Fruit fly (Drosophila melanogaster) whole organism, prepupa: Measurements from ENCODE around the gene Atac3.
A peak's percentile ranks its signal among the peaks of the same experiment; 100 is the strongest.

Experiments used
- Blimp-1 ChIP-seq: fragments of 200-800 bp; sonication (Bioruptor generic); optimal IDR thresholded peaks from 3 replicates; lab custom pipeline; 2017; ENCODE audit warnings: missing biosample characterization, missing genetic modification characterization, mild to moderate bottlenecking, moderate library complexity, missing genetic modification reagents
- CG10669 ChIP-seq: fragments of 200-800 bp; sonication (Bioruptor generic); optimal IDR thresholded peaks from 3 replicates; lab custom pipeline; 2018; ENCODE audit warnings: missing biosample characterization, mild to moderate bottlenecking, missing genetic modification characterization, moderate library complexity
- CG11294 ChIP-seq: fragments of 200-800 bp; sonication (Bioruptor generic); IDR thresholded peaks from 2 replicates; pipeline ENCODE4 v1.3.6; 2022; ENCODE audit warnings: missing biosample characterization, missing genetic modification characterization
- CG11762 ChIP-seq: fragments of 200-800 bp; sonication (Bioruptor generic); optimal IDR thresholded peaks from 3 replicates; lab custom pipeline; 2016; ENCODE audit warnings: missing biosample characterization, missing genetic modification characterization; ENCODE audit not compliant: insufficient read depth
- CG11902 ChIP-seq: fragments of 200-800 bp; sonication (Bioruptor generic); optimal IDR thresholded peaks from 3 replicates; lab custom pipeline; 2016; ENCODE audit warnings: missing biosample characterization, missing genetic modification characterization
- CG15336 ChIP-seq: fragments of 200-800 bp; sonication (Bioruptor generic); IDR thresholded peaks from 2 replicates; pipeline ENCODE4 v1.3.6; 2022; ENCODE audit warnings: missing biosample characterization, missing genetic modification characterization
- CG3032 ChIP-seq: fragments of 200-800 bp; optimal IDR thresholded peaks from 2 replicates; lab custom pipeline; 2019; ENCODE audit warnings: missing biosample characterization, mild to moderate bottlenecking, missing genetic modification characterization, moderate library complexity
- CG31627 ChIP-seq: fragments of 200-800 bp; sonication (Bioruptor generic); optimal IDR thresholded peaks from 3 replicates; lab custom pipeline; 2016; ENCODE audit warnings: missing biosample characterization, missing genetic modification characterization
- CG6163 ChIP-seq: fragments of 200-800 bp; sonication (Bioruptor generic); IDR thresholded peaks from 3 replicates; pipeline ENCODE4 v1.3.6; 2022; ENCODE audit warnings: missing biosample characterization, missing genetic modification characterization
- CG6808 ChIP-seq: fragments of 200-800 bp; sonication (Bioruptor generic); optimal IDR thresholded peaks from 3 replicates; lab custom pipeline; 2017; ENCODE audit warnings: missing biosample characterization, missing genetic modification characterization, mild to moderate bottlenecking, moderate library complexity, missing genetic modification reagents
- CG6854 ChIP-seq: fragments of 200-800 bp; sonication (Bioruptor generic); optimal IDR thresholded peaks from 2 replicates; lab custom pipeline; 2017; ENCODE audit warnings: missing biosample characterization, mild to moderate bottlenecking, missing genetic modification characterization
- CG7368 ChIP-seq: fragments of 200-800 bp; sonication (Bioruptor generic); optimal IDR thresholded peaks from 3 replicates; lab custom pipeline; 2016; ENCODE audit warnings: missing biosample characterization, missing genetic modification characterization
- CG8119 ChIP-seq: fragments of 200-800 bp; sonication (Bioruptor generic); IDR thresholded peaks from 3 replicates; pipeline ENCODE4 v1.3.6; 2022; ENCODE audit warnings: missing biosample characterization, missing genetic modification characterization
- CG9139 ChIP-seq: fragments of 200-800 bp; sonication (Bioruptor generic); optimal IDR thresholded peaks from 3 replicates; lab custom pipeline; 2017; ENCODE audit warnings: missing biosample characterization, mild to moderate bottlenecking, missing genetic modification characterization
- Eip75B ChIP-seq: fragments of 200-800 bp; sonication (Bioruptor generic); optimal IDR thresholded peaks from 3 replicates; lab custom pipeline; 2016; ENCODE audit warnings: missing biosample characterization, missing genetic modification characterization
- Eip78C ChIP-seq: fragments of 200-800 bp; sonication (Bioruptor generic); peaks from one replicate; lab custom pipeline; 2016; ENCODE audit warnings: missing biosample characterization, missing genetic modification characterization
- Eip93F ChIP-seq: fragments of 200-800 bp; sonication (Bioruptor generic); optimal IDR thresholded peaks from 2 replicates; lab custom pipeline; 2016; ENCODE audit warnings: missing biosample characterization, mild to moderate bottlenecking, missing genetic modification characterization
- Ets21C ChIP-seq: fragments of 200-800 bp; sonication (Bioruptor generic); optimal IDR thresholded peaks from 3 replicates; lab custom pipeline; 2016; ENCODE audit warnings: missing biosample characterization, missing genetic modification characterization
- Gug ChIP-seq: fragments of 200-800 bp; sonication (Bioruptor generic); IDR thresholded peaks from 2 replicates; pipeline ENCODE4 v1.3.6; 2022; ENCODE audit warnings: missing biosample characterization, missing genetic modification characterization
- Hr39 ChIP-seq: fragments of 200-800 bp; sonication (Bioruptor generic); optimal IDR thresholded peaks from 2 replicates; lab custom pipeline; 2016; ENCODE audit warnings: missing biosample characterization, missing genetic modification characterization
- Hr4 ChIP-seq: fragments of 200-800 bp; sonication (Bioruptor generic); optimal IDR thresholded peaks from 3 replicates; lab custom pipeline; 2016; ENCODE audit warnings: missing biosample characterization, missing genetic modification characterization
- Met ChIP-seq: fragments of 200-800 bp; sonication (Bioruptor generic); optimal IDR thresholded peaks from 3 replicates; lab custom pipeline; 2016; ENCODE audit warnings: missing biosample characterization, missing genetic modification characterization
- Sox102F ChIP-seq: fragments of 200-800 bp; sonication (Bioruptor generic); optimal IDR thresholded peaks from 2 replicates; lab custom pipeline; 2016; ENCODE audit warnings: missing biosample characterization, mild to moderate bottlenecking, missing genetic modification characterization
- Sox15 ChIP-seq: fragments of 200-800 bp; sonication (Bioruptor generic); optimal IDR thresholded peaks from 3 replicates; lab custom pipeline; 2016; ENCODE audit warnings: missing biosample characterization, missing genetic modification characterization
- achi ChIP-seq: fragments of 200-800 bp; sonication (Bioruptor generic); optimal IDR thresholded peaks from 3 replicates; lab custom pipeline; 2016; ENCODE audit warnings: missing biosample characterization, missing genetic modification characterization
- acj6 ChIP-seq: fragments of 200-800 bp; sonication (Bioruptor generic); optimal IDR thresholded peaks from 3 replicates; lab custom pipeline; 2016; ENCODE audit warnings: missing biosample characterization, missing genetic modification characterization
- cyc ChIP-seq: fragments of 200-800 bp; sonication (Bioruptor generic); optimal IDR thresholded peaks from 3 replicates; lab custom pipeline; 2016; ENCODE audit warnings: missing biosample characterization, missing genetic modification characterization
- dac ChIP-seq: fragments of 200-800 bp; sonication (Bioruptor generic); optimal IDR thresholded peaks from 2 replicates; lab custom pipeline; 2017; ENCODE audit warnings: missing biosample characterization, mild to moderate bottlenecking, missing genetic modification characterization
- dsx ChIP-seq: fragments of 200-800 bp; optimal IDR thresholded peaks from 3 replicates; lab custom pipeline; 2019; ENCODE audit warnings: missing biosample characterization, mild to moderate bottlenecking, missing genetic modification characterization, moderate library complexity; ENCODE audit not compliant: poor library complexity, severe bottlenecking
- eg ChIP-seq: fragments of 200-800 bp; sonication (Bioruptor generic); IDR thresholded peaks from 3 replicates; pipeline ENCODE4 v1.3.6; 2022; ENCODE audit warnings: missing biosample characterization, missing genetic modification characterization
- esn ChIP-seq: fragments of 200-800 bp; sonication (Bioruptor generic); optimal IDR thresholded peaks from 2 replicates; lab custom pipeline; 2016; ENCODE audit warnings: missing biosample characterization, mild to moderate bottlenecking, missing genetic modification characterization, moderate library complexity
- fd59A ChIP-seq: fragments of 200-800 bp; sonication (Bioruptor generic); optimal IDR thresholded peaks from 2 replicates; lab custom pipeline; 2017; ENCODE audit warnings: missing biosample characterization, mild to moderate bottlenecking, missing genetic modification characterization, missing genetic modification reagents
- lz ChIP-seq: fragments of 200-800 bp; sonication (Bioruptor generic); optimal IDR thresholded peaks from 3 replicates; lab custom pipeline; 2016; ENCODE audit warnings: missing biosample characterization, missing genetic modification characterization
- net ChIP-seq: fragments of 200-800 bp; sonication (Bioruptor generic); optimal IDR thresholded peaks from 3 replicates; lab custom pipeline; 2016; ENCODE audit warnings: missing biosample characterization, missing genetic modification characterization
- salr ChIP-seq, 2 experiments: fragments of 200-800 bp; sonication (Bioruptor generic); optimal IDR thresholded peaks; 3 replicates each; lab custom pipeline; 2016 to 2018; ENCODE audit warnings: missing biosample characterization in 2 of 2, missing genetic modification characterization in 2 of 2, mild to moderate bottlenecking in 1 of 2
- spab ChIP-seq: fragments of 200-800 bp; sonication (Bioruptor generic); optimal IDR thresholded peaks from 2 replicates; lab custom pipeline; 2017; ENCODE audit warnings: missing biosample characterization, mild to moderate bottlenecking, missing genetic modification characterization, missing genetic modification reagents
- svp ChIP-seq: fragments of 200-800 bp; sonication (Bioruptor generic); peaks from one replicate; lab custom pipeline; 2016; ENCODE audit warnings: missing biosample characterization, missing genetic modification characterization
- topi ChIP-seq: fragments of 200-800 bp; sonication (Bioruptor generic); optimal IDR thresholded peaks from 3 replicates; lab custom pipeline; 2016; ENCODE audit warnings: missing biosample characterization, missing genetic modification characterization
- vri ChIP-seq: fragments of 200-800 bp; sonication (Bioruptor generic); optimal IDR thresholded peaks from 3 replicates; lab custom pipeline; 2016; ENCODE audit warnings: missing biosample characterization, mild to moderate bottlenecking, missing genetic modification characterization

Atac3 gene

dm6 chr3L:361201-361600 lies 33.4 kb upstream of the Atac3 start, which contains the start of the genes Cdc5 and CG1233:
TSS of gene Cdc5 (minus strand) at chr3L:361383.
TSS of gene CG1233 (plus strand) at chr3L:361472.
- peak; percentile 41 for TF ChIP-seq lz (GFP tag; lab: Kevin White, UChicago)
- no peak for TF ChIP-seq topi (GFP tag; lab: Kevin White, UChicago)
- peak; percentile 33; the same call in 1 of the 2 replicates for TF ChIP-seq CG15336 (GFP tag; lab: Robert Waterston, UW)
- peak; percentile 26 for TF ChIP-seq CG31627 (GFP tag; lab: Kevin White, UChicago)

DNA sequence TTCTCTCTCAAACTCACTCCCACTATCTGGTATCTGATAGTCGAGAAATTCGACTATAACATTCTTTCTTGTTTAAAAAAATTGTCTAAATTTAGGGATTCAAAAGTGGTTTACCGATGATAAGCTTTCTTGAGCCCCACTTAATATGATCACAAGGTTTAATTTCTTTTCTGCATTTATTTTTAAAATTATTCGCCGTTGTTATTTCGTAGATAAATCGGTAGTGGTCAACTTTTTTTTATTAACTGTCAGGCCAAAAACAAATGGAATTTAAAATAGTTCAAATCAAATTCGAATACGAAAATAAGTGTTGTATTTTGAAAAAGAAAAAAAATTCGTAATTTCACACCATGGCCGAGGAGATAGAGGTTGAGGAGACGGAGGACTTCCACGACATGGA lies 29.9 kb upstream of the Atac3 start, which contains the start of gene Roc1b:
TSS of gene Roc1b (plus strand) at position 301 of the 400 bp plus-strand sequence.
- TF ChIP-seq CG6808 (GFP tag; lab: Kevin White, UChicago) (no peak), Blimp-1 (GFP tag; lab: Kevin White, UChicago) (no peak), Eip93F (GFP tag; lab: Kevin White, UChicago) (no peak), Hr39 (GFP tag; lab: Kevin White, UChicago) (no peak), CG6854 (GFP tag; lab: Kevin White, UChicago) (no peak), topi (GFP tag; lab: Kevin White, UChicago) (no peak), Eip78C (GFP tag; lab: Kevin White, UChicago) (no peak), CG10669 (GFP tag; lab: Kevin White, UChicago) (no peak), Hr4 (GFP tag; lab: Kevin White, UChicago) (no peak), Met (no peak), CG3032 (tag; lab: Kevin White, UChicago) (no peak), esn (GFP tag; lab: Kevin White, UChicago) (no peak), acj6 (GFP tag; lab: Kevin White, UChicago) (no peak), Eip75B (GFP tag; lab: Kevin White, UChicago) (no peak), spab (GFP tag; lab: Kevin White, UChicago) (no peak)

dm6 chr3L:356016-356472 lies 28.3 kb upstream of the Atac3 start, which contains the start of gene CG1231:
TSS of gene CG1231 (plus strand) at chr3L:356422.
- TF ChIP-seq Hr39 (GFP tag; lab: Kevin White, UChicago) (no peak), fd59A (GFP tag; lab: Kevin White, UChicago) (no peak), CG8119 (GFP tag; lab: Robert Waterston, UW) (no peak), esn (GFP tag; lab: Kevin White, UChicago) (no peak), CG6854 (GFP tag; lab: Kevin White, UChicago) (no peak), cyc (GFP tag; lab: Kevin White, UChicago) (no peak), Sox102F (no peak), Sox15 (no peak), CG11762 (GFP tag; lab: Kevin White, UChicago) (no peak)

DNA sequence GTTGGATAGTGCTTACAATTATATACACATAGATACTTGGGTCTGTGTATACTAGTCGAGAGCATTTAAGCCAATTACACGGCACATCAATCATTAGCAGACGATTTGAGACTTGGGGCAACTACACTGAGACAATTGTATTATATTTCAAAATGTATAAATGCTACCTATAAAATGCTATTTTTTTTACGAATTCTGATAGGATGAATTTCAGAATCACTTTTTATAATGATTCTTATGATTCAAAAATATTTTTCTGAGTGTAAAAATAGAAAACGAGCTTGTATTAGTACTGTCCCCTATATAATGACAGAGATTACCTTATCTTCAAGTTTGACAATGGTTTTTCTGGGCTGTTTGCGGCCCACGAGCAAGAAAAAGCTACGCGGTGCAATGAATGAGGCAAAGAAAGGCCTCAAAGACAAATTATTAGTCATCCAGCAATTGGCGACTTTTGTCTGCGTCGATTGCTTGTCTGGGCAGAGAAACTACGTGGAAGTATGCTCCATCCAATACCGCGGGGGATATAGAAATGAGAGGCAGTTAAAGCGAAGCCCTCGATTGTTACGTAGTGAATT lies 22.9 kb upstream of the Atac3 start:
- TF ChIP-seq vri (GFP tag; lab: Kevin White, UChicago) (no peak), Eip78C (GFP tag; lab: Kevin White, UChicago) (peak; percentile 90), CG6854 (GFP tag; lab: Kevin White, UChicago) (no peak), net (GFP tag; lab: Kevin White, UChicago) (no peak), CG8119 (GFP tag; lab: Robert Waterston, UW) (peak; percentile 76), dsx (GFP tag; lab: Kevin White, UChicago) (peak; percentile 35), esn (GFP tag; lab: Kevin White, UChicago) (peak; percentile 63), eg (GFP tag; lab: Robert Waterston, UW) (peak; percentile 85), CG10669 (GFP tag; lab: Kevin White, UChicago) (no peak), CG11902 (GFP tag; lab: Kevin White, UChicago) (peak; percentile 25), dac (GFP tag; lab: Kevin White, UChicago) (no peak), Ets21C (GFP tag; lab: Kevin White, UChicago) (no peak), CG6163 (GFP tag; lab: Robert Waterston, UW) (peak; percentile 66), topi (GFP tag; lab: Kevin White, UChicago) (no peak), CG15336 (GFP tag; lab: Robert Waterston, UW) (peak; percentile 73), salr (GFP tag; optimal IDR thresholded peaks at IDR 0.05; lab: Kevin White, UChicago) (no peak), Sox15 (no peak), achi (GFP tag; lab: Kevin White, UChicago) (no peak), svp (no peak), Sox102F (no peak), CG11762 (GFP tag; lab: Kevin White, UChicago) (peak; percentile 26), Gug (GFP tag; lab: Robert Waterston, UW) (peak; percentile 67), CG31627 (GFP tag; lab: Kevin White, UChicago) (peak; percentile 17), CG9139 (GFP tag; lab: Kevin White, UChicago) (no peak), CG3032 (tag; lab: Kevin White, UChicago) (peak; percentile 43), CG11294 (GFP tag; lab: Robert Waterston, UW) (peak; percentile 47; the same call in 1 of the 2 replicates), CG7368 (GFP tag; lab: Kevin White, UChicago) (no peak), cyc (GFP tag; lab: Kevin White, UChicago) (peak; percentile 32)
- TF ChIP-seq, all 60 proteins: peak for 14
